Worm (Caenorhabditis elegans): Measurements from ENCODE around the gene hic-1.

DNA sequence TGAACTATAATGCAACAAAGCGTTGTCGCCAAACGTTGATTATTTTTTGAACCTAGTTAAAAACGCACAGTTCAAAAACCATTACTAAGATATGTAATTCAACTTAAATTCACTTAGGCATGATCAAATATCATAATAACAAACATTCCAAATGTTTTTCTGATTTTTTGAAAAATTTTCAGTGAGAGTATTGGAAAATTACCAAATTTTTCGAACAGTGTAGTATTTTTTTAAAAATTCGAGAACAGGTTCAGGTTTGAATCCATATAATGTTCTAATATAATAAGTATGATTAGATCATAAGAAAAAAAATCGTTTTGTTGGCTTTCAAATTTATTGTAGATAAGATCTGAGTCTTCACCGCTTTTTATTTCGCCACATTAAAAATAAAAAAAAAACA is 45.0 kb downstream of the hic-1 start:
- TF ChIP-seq dao-5 (tag; optimal IDR thresholded peaks at IDR 0.05) (no peak), W03F9.2 (tag; optimal IDR thresholded peaks at IDR 0.05) (no peak), him-1 (tag; optimal IDR thresholded peaks at IDR 0.05) (no peak)

Measured in whole organism, L4/young adult.